Fruit fly (Drosophila melanogaster): ENCODE measurements around the gene Irbp18.

Gene Irbp18

dm6 chr3L:11091943-11092609, 5.9 kb downstream of the Irbp18 start (continued):
- TF ChIP-seq Sox102F (GFP tag; optimal IDR thresholded peaks at IDR 0.05): peak; percentile 56
- peak; percentile 59 for TF ChIP-seq Smox (GFP tag; optimal IDR thresholded peaks at IDR 0.05)
- peak; percentile 67 for TF ChIP-seq CG10631 (GFP tag; optimal IDR thresholded peaks at IDR 0.05)
- peak; percentile 73 for TF ChIP-seq svp (GFP tag)
- peak; percentile 42 for TF ChIP-seq fkh (GFP tag; optimal IDR thresholded peaks at IDR 0.05)
- peak; percentile 23; the same call in 1 of the 2 replicates for TF ChIP-seq Gug (GFP tag; IDR thresholded peaks at IDR 0.05)
- TF ChIP-seq Lpt (GFP tag; optimal IDR thresholded peaks at IDR 0.05): peak; percentile 9
- TF ChIP-seq salr (GFP tag; optimal IDR thresholded peaks at IDR 0.05): peak; percentile 7 to 28
- no peak for TF ChIP-seq Ets96B (tag; optimal IDR thresholded peaks at IDR 0.05)
- peak; percentile 21 for TF ChIP-seq CG34406 (GFP tag; optimal IDR thresholded peaks at IDR 0.05)
- no peak for TF ChIP-seq dsx (GFP tag; optimal IDR thresholded peaks at IDR 0.05; ENCODE audit: poor library complexity, severe bottlenecking)
- TF ChIP-seq CG32006 (GFP tag; optimal IDR thresholded peaks at IDR 0.05): peak; percentile 37
- no peak for TF ChIP-seq CG6276 (GFP tag; optimal IDR thresholded peaks at IDR 0.05)
- peak; percentile 18 for TF ChIP-seq CG6854 (GFP tag; optimal IDR thresholded peaks at IDR 0.05)
- TF ChIP-seq CG9139 (GFP tag; optimal IDR thresholded peaks at IDR 0.05): peak; percentile 48
- TF ChIP-seq CG6808 (GFP tag; optimal IDR thresholded peaks at IDR 0.05): peak; percentile 51
- no peak for TF ChIP-seq dac (GFP tag; optimal IDR thresholded peaks at IDR 0.05)
- TF ChIP-seq Blimp-1 (GFP tag; optimal IDR thresholded peaks at IDR 0.05): peak; percentile 15

- peak; percentile 60 for TF ChIP-seq lz (GFP tag; optimal IDR thresholded peaks at IDR 0.05)
- TF ChIP-seq CG9139 (GFP tag; optimal IDR thresholded peaks at IDR 0.05): no peak
- peak; percentile 71 for TF ChIP-seq Lpt (GFP tag; optimal IDR thresholded peaks at IDR 0.05)
- peak; percentile 84 for TF ChIP-seq net (GFP tag; optimal IDR thresholded peaks at IDR 0.05)
- TF ChIP-seq CG11294 (GFP tag; IDR thresholded peaks at IDR 0.05): no peak; the same call in 1 of the 2 replicates
- TF ChIP-seq esn (GFP tag; optimal IDR thresholded peaks at IDR 0.05): peak; percentile 81
- TF ChIP-seq CG8319 (GFP tag; optimal IDR thresholded peaks at IDR 0.05): no peak
- TF ChIP-seq CG6276 (GFP tag; optimal IDR thresholded peaks at IDR 0.05): peak; percentile 74
- peak in 1 of 2 experiments; percentile 85 for TF ChIP-seq salr (GFP tag; optimal IDR thresholded peaks at IDR 0.05)
- peak; percentile 67 for TF ChIP-seq eg (GFP tag; IDR thresholded peaks at IDR 0.05)
- peak; percentile 61 for TF ChIP-seq CG10631 (GFP tag; optimal IDR thresholded peaks at IDR 0.05)
- peak; percentile 73 for TF ChIP-seq pdm3 (GFP tag; optimal IDR thresholded peaks at IDR 0.05)
- TF ChIP-seq acj6 (GFP tag; optimal IDR thresholded peaks at IDR 0.05): peak; percentile 62
- TF ChIP-seq CG7368 (GFP tag; optimal IDR thresholded peaks at IDR 0.05): peak; percentile 12
- no peak for TF ChIP-seq fd85E (GFP tag; optimal IDR thresholded peaks at IDR 0.05)
- TF ChIP-seq CG6792 (GFP tag; optimal IDR thresholded peaks at IDR 0.05): peak; percentile 50
- peak; percentile 82 for TF ChIP-seq CG15336 (GFP tag; IDR thresholded peaks at IDR 0.05)
- peak; percentile 77 for TF ChIP-seq achi (GFP tag; optimal IDR thresholded peaks at IDR 0.05)
- TF ChIP-seq CG34406 (GFP tag; optimal IDR thresholded peaks at IDR 0.05): peak; percentile 69
- TF ChIP-seq CG3919 (GFP tag; optimal IDR thresholded peaks at IDR 0.05): peak; percentile 55
- TF ChIP-seq CG6163 (GFP tag; IDR thresholded peaks at IDR 0.05): peak; percentile 65; the same call in 1 of the 3 replicates
- TF ChIP-seq fd59A (GFP tag; optimal IDR thresholded peaks at IDR 0.05): no peak
- peak; percentile 77 for TF ChIP-seq OdsH (GFP tag; optimal IDR thresholded peaks at IDR 0.05)
- TF ChIP-seq CG32006 (GFP tag; optimal IDR thresholded peaks at IDR 0.05): peak; percentile 90
- TF ChIP-seq ss (GFP tag; optimal IDR thresholded peaks at IDR 0.05): peak; percentile 28 to 57
- no peak for TF ChIP-seq Blimp-1 (GFP tag; optimal IDR thresholded peaks at IDR 0.05)
- TF ChIP-seq CG6854 (GFP tag; optimal IDR thresholded peaks at IDR 0.05): no peak
- TF ChIP-seq CG10669 (GFP tag; optimal IDR thresholded peaks at IDR 0.05): peak; percentile 32
- TF ChIP-seq Ets96B (tag; optimal IDR thresholded peaks at IDR 0.05): peak; percentile 38
- TF ChIP-seq fkh (GFP tag; optimal IDR thresholded peaks at IDR 0.05): peak; percentile 92
- TF ChIP-seq Hr39 (GFP tag; optimal IDR thresholded peaks at IDR 0.05): peak; percentile 62
- TF ChIP-seq CG1621 (tag; optimal IDR thresholded peaks at IDR 0.05): no peak
- peak; percentile 92 for TF ChIP-seq Eip78C (GFP tag)
- TF ChIP-seq svp (GFP tag): peak; percentile 88
- TF ChIP-seq vri (GFP tag; optimal IDR thresholded peaks at IDR 0.05): peak; percentile 61
- no peak for TF ChIP-seq CG6808 (GFP tag; optimal IDR thresholded peaks at IDR 0.05)
- TF ChIP-seq Hr38 (GFP tag; optimal IDR thresholded peaks at IDR 0.05): no peak
- TF ChIP-seq CG8632 (GFP tag; optimal IDR thresholded peaks at IDR 0.05): peak; percentile 68
- TF ChIP-seq spab (GFP tag; optimal IDR thresholded peaks at IDR 0.05): peak; percentile 15
- TF ChIP-seq Sox14 (GFP tag; optimal IDR thresholded peaks at IDR 0.05): peak; percentile 69
Observed at dm6 chr3L:11089805-11090440, 8.1 kb downstream of the Irbp18 start.

All from whole organism, prepupa.